Worm (Caenorhabditis elegans) whole organism, L1 larva: ENCODE measurements around the gene gyg-1.

Experiments
- F16B12.6 ChIP-seq: fragments of 150-350 bp; optimal IDR thresholded peaks from 2 replicates; lab custom pipeline; 2014; ENCODE audit warnings: missing biosample characterization, missing genetic modification characterization
- aly-2 ChIP-seq: fragments of 150-350 bp; optimal IDR thresholded peaks from 2 replicates; lab custom pipeline; 2014; ENCODE audit warnings: missing biosample characterization, missing genetic modification characterization
- dpl-1 ChIP-seq, 3 experiments: fragments of 150-350 bp in 2 of 3; sonication (generic microtip) in 1 of 3; optimal IDR thresholded peaks; 2 replicates each; lab custom pipeline; 2014 to 2017; ENCODE audit warnings: missing biosample characterization in 3 of 3, missing genetic modification characterization in 3 of 3, missing genetic modification reagents in 3 of 3
- lsy-2 ChIP-seq, 2 experiments: fragments of 150-350 bp; optimal IDR thresholded peaks; 2 replicates each; lab custom pipeline; 2014; ENCODE audit warnings: missing biosample characterization in 2 of 2, missing genetic modification characterization in 2 of 2
- nhr-12 ChIP-seq: sonication (generic microtip); optimal IDR thresholded peaks from 2 replicates; lab custom pipeline; 2017; ENCODE audit warnings: missing biosample characterization, missing genetic modification characterization
- nhr-237 ChIP-seq: fragments of 150-350 bp; optimal IDR thresholded peaks from 2 replicates; lab custom pipeline; 2014; ENCODE audit warnings: missing biosample characterization, missing genetic modification characterization
- nhr-76 ChIP-seq: sonication (generic microtip); optimal IDR thresholded peaks from 2 replicates; lab custom pipeline; 2017; ENCODE audit warnings: missing biosample characterization, missing genetic modification characterization
- nhr-77 ChIP-seq: fragments of 150-350 bp; optimal IDR thresholded peaks from 2 replicates; lab custom pipeline; 2014; ENCODE audit warnings: missing biosample characterization, missing genetic modification characterization
- rnt-1 ChIP-seq: sonication (generic microtip); optimal IDR thresholded peaks from 2 replicates; lab custom pipeline; 2016; ENCODE audit warnings: mild to moderate bottlenecking, missing genetic modification characterization, moderate library complexity, missing compliant biosample characterization
- snpc-4 ChIP-seq: fragments of 150-350 bp; optimal IDR thresholded peaks from 2 replicates; lab custom pipeline; 2014; ENCODE audit warnings: missing biosample characterization, missing genetic modification characterization
- unc-62 ChIP-seq: fragments of 150-350 bp; optimal IDR thresholded peaks from 2 replicates; lab custom pipeline; 2014; ENCODE audit warnings: missing biosample characterization, missing genetic modification reagents, missing genetic modification characterization
- ztf-11 ChIP-seq, 2 experiments: sonication (generic microtip); optimal IDR thresholded peaks; 2 replicates each; lab custom pipeline; 2016 to 2017; ENCODE audit warnings: missing genetic modification characterization in 2 of 2, missing biosample characterization in 1 of 2, missing compliant biosample characterization in 1 of 2

DNA sequence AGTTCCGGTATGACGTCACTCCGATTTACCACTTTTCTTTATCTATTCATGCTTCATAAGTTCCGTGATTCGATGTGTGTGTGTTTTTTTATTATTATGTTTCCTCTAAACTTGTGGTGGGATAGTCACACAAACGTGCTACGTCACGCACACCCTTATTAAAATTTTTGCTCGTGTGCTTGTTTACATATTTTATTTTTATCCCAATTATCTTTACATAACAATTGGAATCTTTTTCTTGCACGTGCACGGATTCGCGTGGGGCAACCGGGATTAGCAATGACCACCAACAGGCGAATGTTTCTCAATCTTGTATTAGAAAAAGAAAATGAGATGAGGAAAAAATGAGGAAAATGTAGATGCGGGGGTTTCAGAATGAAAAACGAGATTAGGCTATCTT lies 53.1 kb downstream of the gyg-1 start:
- TF ChIP-seq nhr-77 (tag; lab: Kevin White, UChicago) (no peak), aly-2 (tag; lab: Kevin White, UChicago) (no peak), nhr-237 (tag; lab: Kevin White, UChicago) (no peak), ztf-11 (tag; optimal IDR thresholded peaks at IDR 0.05; lab: Kevin White, UChicago) (no peak), nhr-76 (tag; lab: Kevin White, UChicago) (no peak), dpl-1 (GFP tag; optimal IDR thresholded peaks at IDR 0.05; lab: Kevin White, UChicago) (no peak), snpc-4 (no peak), nhr-12 (no peak), unc-62 (GFP tag; lab: Kevin White, UChicago) (no peak), lsy-2 (tag; optimal IDR thresholded peaks at IDR 0.05; lab: Kevin White, UChicago) (no peak), rnt-1 (tag; lab: Kevin White, UChicago) (no peak), F16B12.6 (tag; lab: Kevin White, UChicago) (no peak)
